Fruit fly (Drosophila melanogaster) S2 (cell line): ENCODE data around the gene CG46448.

ENCODE experiments used
- CG8478 ChIP-seq: fragments of >200 bp; optimal IDR thresholded peaks from 2 replicates; lab custom pipeline; 2018
- CTCF ChIP-seq, 2 experiments: fragments of >200 bp; optimal IDR thresholded peaks; 2 replicates each; lab custom pipeline; 2018

The CG46448 gene

dm6 chr2L:2436258-2436657, 44.8 kb downstream of the CG46448 start:
- no peak for TF ChIP-seq CG8478
- no peak for TF ChIP-seq CTCF (optimal IDR thresholded peaks at IDR 0.05; lab: Kevin White, UChicago)

DNA sequence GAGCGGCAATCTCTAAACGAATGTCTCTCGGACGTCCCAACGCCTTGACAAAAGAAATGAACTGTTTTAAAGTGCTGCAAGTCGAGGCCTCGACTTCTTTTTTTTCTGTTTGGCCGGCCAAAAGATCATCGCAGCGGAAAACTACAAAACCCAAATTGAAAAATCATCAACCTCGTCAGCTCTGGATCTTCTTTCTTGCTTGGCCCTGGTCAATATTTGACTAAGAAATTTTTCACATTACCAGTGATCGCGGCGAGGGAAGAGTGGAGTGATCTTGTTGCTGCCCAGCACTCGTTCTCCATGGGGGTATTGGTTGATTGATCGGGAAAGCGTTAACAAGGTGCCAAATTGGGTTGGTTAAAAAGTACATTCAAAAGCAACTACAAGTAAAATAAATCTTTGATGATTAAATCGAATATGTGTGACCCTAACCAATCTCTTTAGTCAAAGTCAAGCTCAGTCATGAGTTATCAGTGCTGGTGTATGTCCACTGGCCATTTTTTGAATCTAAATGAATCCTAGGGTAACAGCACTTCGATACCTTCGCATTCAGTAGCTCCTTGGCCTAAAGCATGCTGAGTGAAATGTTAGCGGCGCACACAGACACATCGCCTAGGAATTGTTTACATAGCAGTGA, 47.3 kb downstream of the CG46448 start:
- TF ChIP-seq CG8478 (no peak), CTCF (optimal IDR thresholded peaks at IDR 0.05; lab: Kevin White, UChicago) (no peak)
